Fruit fly (Drosophila melanogaster) whole organism, prepupa: Measurements from ENCODE around the gene CG5846.

Source experiments
- CG10631 ChIP-seq: fragments of 200-800 bp; sonication (Bioruptor generic); optimal IDR thresholded peaks from 2 replicates; lab custom pipeline; 2016; ENCODE audit warnings: missing biosample characterization, missing genetic modification characterization
- CG10669 ChIP-seq: fragments of 200-800 bp; sonication (Bioruptor generic); optimal IDR thresholded peaks from 3 replicates; lab custom pipeline; 2018; ENCODE audit warnings: missing biosample characterization, mild to moderate bottlenecking, missing genetic modification characterization, moderate library complexity
- CG11294 ChIP-seq: fragments of 200-800 bp; sonication (Bioruptor generic); IDR thresholded peaks from 2 replicates; pipeline ENCODE4 v1.3.6; 2022; ENCODE audit warnings: missing biosample characterization, missing genetic modification characterization
- CG11762 ChIP-seq: fragments of 200-800 bp; sonication (Bioruptor generic); optimal IDR thresholded peaks from 3 replicates; lab custom pipeline; 2016; ENCODE audit warnings: missing biosample characterization, missing genetic modification characterization; ENCODE audit not compliant: insufficient read depth
- CG11902 ChIP-seq: fragments of 200-800 bp; sonication (Bioruptor generic); optimal IDR thresholded peaks from 3 replicates; lab custom pipeline; 2016; ENCODE audit warnings: missing biosample characterization, missing genetic modification characterization
- CG15336 ChIP-seq: fragments of 200-800 bp; sonication (Bioruptor generic); IDR thresholded peaks from 2 replicates; pipeline ENCODE4 v1.3.6; 2022; ENCODE audit warnings: missing biosample characterization, missing genetic modification characterization
- CG1621 ChIP-seq: fragments of 200-800 bp; sonication (Bioruptor generic); optimal IDR thresholded peaks from 3 replicates; lab custom pipeline; 2018; ENCODE audit warnings: missing biosample characterization, mild to moderate bottlenecking, missing genetic modification characterization
- CG16779 ChIP-seq: fragments of 200-800 bp; sonication (Bioruptor generic); optimal IDR thresholded peaks from 3 replicates; lab custom pipeline; 2017; ENCODE audit warnings: missing biosample characterization, mild to moderate bottlenecking, missing genetic modification characterization
- CG3032 ChIP-seq: fragments of 200-800 bp; optimal IDR thresholded peaks from 2 replicates; lab custom pipeline; 2019; ENCODE audit warnings: missing biosample characterization, mild to moderate bottlenecking, missing genetic modification characterization, moderate library complexity
- CG31627 ChIP-seq: fragments of 200-800 bp; sonication (Bioruptor generic); optimal IDR thresholded peaks from 3 replicates; lab custom pipeline; 2016; ENCODE audit warnings: missing biosample characterization, missing genetic modification characterization
- CG32006 ChIP-seq: fragments of 200-800 bp; sonication (Bioruptor generic); optimal IDR thresholded peaks from 3 replicates; lab custom pipeline; 2017; ENCODE audit warnings: missing biosample characterization, mild to moderate bottlenecking, missing genetic modification characterization
- CG34406 ChIP-seq: fragments of 200-800 bp; sonication (Bioruptor generic); optimal IDR thresholded peaks from 3 replicates; lab custom pipeline; 2016; ENCODE audit warnings: missing biosample characterization, missing genetic modification characterization
- CG3919 ChIP-seq: fragments of 200-800 bp; sonication (Bioruptor generic); optimal IDR thresholded peaks from 3 replicates; lab custom pipeline; 2016; ENCODE audit warnings: missing biosample characterization, missing genetic modification characterization
- CG4318 ChIP-seq: fragments of 200-800 bp; sonication (Bioruptor generic); optimal IDR thresholded peaks from 3 replicates; lab custom pipeline; 2017; ENCODE audit warnings: missing biosample characterization, mild to moderate bottlenecking, missing genetic modification characterization
- CG6163 ChIP-seq: fragments of 200-800 bp; sonication (Bioruptor generic); IDR thresholded peaks from 3 replicates; pipeline ENCODE4 v1.3.6; 2022; ENCODE audit warnings: missing biosample characterization, missing genetic modification characterization
- CG6808 ChIP-seq: fragments of 200-800 bp; sonication (Bioruptor generic); optimal IDR thresholded peaks from 3 replicates; lab custom pipeline; 2017; ENCODE audit warnings: missing biosample characterization, missing genetic modification characterization, mild to moderate bottlenecking, moderate library complexity, missing genetic modification reagents
- CG8119 ChIP-seq: fragments of 200-800 bp; sonication (Bioruptor generic); IDR thresholded peaks from 3 replicates; pipeline ENCODE4 v1.3.6; 2022; ENCODE audit warnings: missing biosample characterization, missing genetic modification characterization
- CG8319 ChIP-seq: fragments of 200-800 bp; sonication (Bioruptor generic); optimal IDR thresholded peaks from 3 replicates; lab custom pipeline; 2016; ENCODE audit warnings: missing biosample characterization, missing genetic modification characterization
- CG8632 ChIP-seq: fragments of 200-800 bp; sonication (Bioruptor generic); optimal IDR thresholded peaks from 3 replicates; lab custom pipeline; 2016; ENCODE audit warnings: missing biosample characterization, missing genetic modification characterization
- CG9139 ChIP-seq: fragments of 200-800 bp; sonication (Bioruptor generic); optimal IDR thresholded peaks from 3 replicates; lab custom pipeline; 2017; ENCODE audit warnings: missing biosample characterization, mild to moderate bottlenecking, missing genetic modification characterization
- Eip75B ChIP-seq: fragments of 200-800 bp; sonication (Bioruptor generic); optimal IDR thresholded peaks from 3 replicates; lab custom pipeline; 2016; ENCODE audit warnings: missing biosample characterization, missing genetic modification characterization
- Eip78C ChIP-seq: fragments of 200-800 bp; sonication (Bioruptor generic); peaks from one replicate; lab custom pipeline; 2016; ENCODE audit warnings: missing biosample characterization, missing genetic modification characterization
- Eip93F ChIP-seq: fragments of 200-800 bp; sonication (Bioruptor generic); optimal IDR thresholded peaks from 2 replicates; lab custom pipeline; 2016; ENCODE audit warnings: missing biosample characterization, mild to moderate bottlenecking, missing genetic modification characterization
- Ets21C ChIP-seq: fragments of 200-800 bp; sonication (Bioruptor generic); optimal IDR thresholded peaks from 3 replicates; lab custom pipeline; 2016; ENCODE audit warnings: missing biosample characterization, missing genetic modification characterization
- Ets96B ChIP-seq: fragments of 200-800 bp; optimal IDR thresholded peaks from 2 replicates; lab custom pipeline; 2019; ENCODE audit warnings: missing biosample characterization, mild to moderate bottlenecking, missing genetic modification characterization, moderate library complexity
- Gug ChIP-seq: fragments of 200-800 bp; sonication (Bioruptor generic); IDR thresholded peaks from 2 replicates; pipeline ENCODE4 v1.3.6; 2022; ENCODE audit warnings: missing biosample characterization, missing genetic modification characterization
- Hr38 ChIP-seq: sonication (Bioruptor generic); optimal IDR thresholded peaks from 2 replicates; lab custom pipeline; 2016; ENCODE audit warnings: missing biosample characterization, missing genetic modification characterization
- Hr39 ChIP-seq: fragments of 200-800 bp; sonication (Bioruptor generic); optimal IDR thresholded peaks from 2 replicates; lab custom pipeline; 2016; ENCODE audit warnings: missing biosample characterization, missing genetic modification characterization
- Hr4 ChIP-seq: fragments of 200-800 bp; sonication (Bioruptor generic); optimal IDR thresholded peaks from 3 replicates; lab custom pipeline; 2016; ENCODE audit warnings: missing biosample characterization, missing genetic modification characterization
- Lpt ChIP-seq: fragments of 200-800 bp; sonication (Bioruptor generic); optimal IDR thresholded peaks from 3 replicates; lab custom pipeline; 2016; ENCODE audit warnings: missing biosample characterization, missing genetic modification characterization
- Met ChIP-seq: fragments of 200-800 bp; sonication (Bioruptor generic); optimal IDR thresholded peaks from 3 replicates; lab custom pipeline; 2016; ENCODE audit warnings: missing biosample characterization, missing genetic modification characterization
- OdsH ChIP-seq: fragments of 200-800 bp; sonication (Bioruptor generic); optimal IDR thresholded peaks from 3 replicates; lab custom pipeline; 2016; ENCODE audit warnings: missing biosample characterization, missing genetic modification characterization
- Smox ChIP-seq: fragments of 200-800 bp; sonication (Bioruptor generic); optimal IDR thresholded peaks from 3 replicates; lab custom pipeline; 2016; ENCODE audit warnings: missing biosample characterization, missing genetic modification characterization
- Sox14 ChIP-seq: fragments of 200-800 bp; sonication (Bioruptor generic); optimal IDR thresholded peaks from 3 replicates; lab custom pipeline; 2016; ENCODE audit warnings: missing biosample characterization, missing genetic modification characterization
- Sox15 ChIP-seq: fragments of 200-800 bp; sonication (Bioruptor generic); optimal IDR thresholded peaks from 3 replicates; lab custom pipeline; 2016; ENCODE audit warnings: missing biosample characterization, missing genetic modification characterization
- achi ChIP-seq: fragments of 200-800 bp; sonication (Bioruptor generic); optimal IDR thresholded peaks from 3 replicates; lab custom pipeline; 2016; ENCODE audit warnings: missing biosample characterization, missing genetic modification characterization
- acj6 ChIP-seq: fragments of 200-800 bp; sonication (Bioruptor generic); optimal IDR thresholded peaks from 3 replicates; lab custom pipeline; 2016; ENCODE audit warnings: missing biosample characterization, missing genetic modification characterization
- eg ChIP-seq: fragments of 200-800 bp; sonication (Bioruptor generic); IDR thresholded peaks from 3 replicates; pipeline ENCODE4 v1.3.6; 2022; ENCODE audit warnings: missing biosample characterization, missing genetic modification characterization
- esn ChIP-seq: fragments of 200-800 bp; sonication (Bioruptor generic); optimal IDR thresholded peaks from 2 replicates; lab custom pipeline; 2016; ENCODE audit warnings: missing biosample characterization, mild to moderate bottlenecking, missing genetic modification characterization, moderate library complexity
- fd59A ChIP-seq: fragments of 200-800 bp; sonication (Bioruptor generic); optimal IDR thresholded peaks from 2 replicates; lab custom pipeline; 2017; ENCODE audit warnings: missing biosample characterization, mild to moderate bottlenecking, missing genetic modification characterization, missing genetic modification reagents
- fd85E ChIP-seq: fragments of 200-800 bp; sonication (Bioruptor generic); optimal IDR thresholded peaks from 3 replicates; lab custom pipeline; 2016; ENCODE audit warnings: missing biosample characterization, missing genetic modification characterization
- lz ChIP-seq: fragments of 200-800 bp; sonication (Bioruptor generic); optimal IDR thresholded peaks from 3 replicates; lab custom pipeline; 2016; ENCODE audit warnings: missing biosample characterization, missing genetic modification characterization
- pdm3 ChIP-seq: fragments of 200-800 bp; sonication (Bioruptor generic); optimal IDR thresholded peaks from 3 replicates; lab custom pipeline; 2016; ENCODE audit warnings: missing biosample characterization, missing genetic modification characterization
- salr ChIP-seq, 2 experiments: fragments of 200-800 bp; sonication (Bioruptor generic); optimal IDR thresholded peaks; 3 replicates each; lab custom pipeline; 2016 to 2018; ENCODE audit warnings: missing biosample characterization in 2 of 2, missing genetic modification characterization in 2 of 2, mild to moderate bottlenecking in 1 of 2
- spab ChIP-seq: fragments of 200-800 bp; sonication (Bioruptor generic); optimal IDR thresholded peaks from 2 replicates; lab custom pipeline; 2017; ENCODE audit warnings: missing biosample characterization, mild to moderate bottlenecking, missing genetic modification characterization, missing genetic modification reagents
- ss ChIP-seq, 2 experiments: fragments of 200-800 bp; sonication (Bioruptor generic); optimal IDR thresholded peaks; 2 replicates in 1 of 2; 3 replicates in 1 of 2; lab custom pipeline; 2017 to 2018; ENCODE audit warnings: mild to moderate bottlenecking in 2 of 2, missing biosample characterization in 2 of 2, missing genetic modification characterization in 2 of 2, moderate library complexity in 1 of 2
- svp ChIP-seq: fragments of 200-800 bp; sonication (Bioruptor generic); peaks from one replicate; lab custom pipeline; 2016; ENCODE audit warnings: missing biosample characterization, missing genetic modification characterization
- topi ChIP-seq: fragments of 200-800 bp; sonication (Bioruptor generic); optimal IDR thresholded peaks from 3 replicates; lab custom pipeline; 2016; ENCODE audit warnings: missing biosample characterization, missing genetic modification characterization
- vri ChIP-seq: fragments of 200-800 bp; sonication (Bioruptor generic); optimal IDR thresholded peaks from 3 replicates; lab custom pipeline; 2016; ENCODE audit warnings: missing biosample characterization, mild to moderate bottlenecking, missing genetic modification characterization

CG5846 gene

DNA sequence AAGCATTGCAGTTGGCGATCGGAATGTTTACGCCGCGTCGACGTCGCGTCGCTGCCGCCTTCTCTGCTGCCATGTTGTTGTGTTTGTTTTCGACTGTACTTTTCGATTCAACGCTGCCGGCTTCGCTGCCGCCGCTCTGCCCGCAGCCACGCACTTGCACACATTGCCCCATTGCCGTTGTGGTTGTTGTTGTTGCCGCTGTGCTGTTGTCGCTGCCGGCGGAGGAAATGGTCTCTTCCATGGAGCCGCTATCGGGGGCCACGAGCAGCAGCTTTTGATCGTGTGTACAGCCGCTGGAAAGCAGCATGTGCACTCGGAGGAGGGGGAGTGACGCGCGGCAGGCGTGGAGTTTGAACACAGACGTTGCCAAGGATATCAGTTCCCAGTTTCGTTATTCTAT, 47.5 kb upstream of the CG5846 start (continued):
- TF ChIP-seq fd85E (GFP tag; lab: Kevin White, UChicago) = no peak
- no peak for TF ChIP-seq CG11294
- TF ChIP-seq salr (GFP tag; optimal IDR thresholded peaks at IDR 0.05; lab: Kevin White, UChicago) = no peak
- no peak for TF ChIP-seq Sox15 (GFP tag; lab: Kevin White, UChicago)
- peak in 1 of 2 experiments; percentile 28 for TF ChIP-seq ss (GFP tag; optimal IDR thresholded peaks at IDR 0.05; lab: Kevin White, UChicago)
- TF ChIP-seq esn = no peak
- TF ChIP-seq acj6 (GFP tag; lab: Kevin White, UChicago) = no peak
- TF ChIP-seq achi (GFP tag; lab: Kevin White, UChicago) = no peak
- peak; percentile 35 for TF ChIP-seq CG1621
- no peak for TF ChIP-seq CG8632 (GFP tag; lab: Kevin White, UChicago)
- no peak for TF ChIP-seq CG10669
- no peak for TF ChIP-seq CG4318
- TF ChIP-seq CG11762 = no peak
- no peak for TF ChIP-seq Ets96B (tag; lab: Kevin White, UChicago)

- peak in 1 of 2 experiments; percentile 32 for TF ChIP-seq salr (GFP tag; optimal IDR thresholded peaks at IDR 0.05; lab: Kevin White, UChicago)
- TF ChIP-seq CG16779 (tag; lab: Kevin White, UChicago) = no peak
- TF ChIP-seq Lpt (GFP tag; lab: Kevin White, UChicago) = no peak
- TF ChIP-seq Sox14 = peak; percentile 42
- peak; percentile 24 for TF ChIP-seq Ets21C (GFP tag; lab: Kevin White, UChicago)
- TF ChIP-seq esn = peak; percentile 58
- peak; percentile 20 for TF ChIP-seq CG8319 (GFP tag; lab: Kevin White, UChicago)
- TF ChIP-seq Smox (GFP tag; lab: Kevin White, UChicago) = peak; percentile 62
- TF ChIP-seq pdm3 (GFP tag; lab: Kevin White, UChicago) = peak; percentile 50
- TF ChIP-seq Hr39 = no peak
- TF ChIP-seq CG34406 (GFP tag; lab: Kevin White, UChicago) = peak; percentile 23
- no peak for TF ChIP-seq CG32006 (GFP tag; lab: Kevin White, UChicago)
- peak; percentile 17 for TF ChIP-seq Ets96B (tag; lab: Kevin White, UChicago)
- TF ChIP-seq CG6163 (GFP tag; lab: Robert Waterston, UW) = peak; percentile 75
- peak; percentile 33 for TF ChIP-seq fd59A (GFP tag; lab: Kevin White, UChicago)
- peak; percentile 46 for TF ChIP-seq CG9139 (GFP tag; lab: Kevin White, UChicago)
- peak; percentile 49 for TF ChIP-seq CG10631 (GFP tag; lab: Kevin White, UChicago)
- peak; percentile 38; the same call in 1 of the 2 replicates for TF ChIP-seq Gug (GFP tag; lab: Robert Waterston, UW)
- 0 out of 3 replicates have a peak, but pooled peaks have one; percentile 16 for TF ChIP-seq CG8119 (GFP tag; lab: Robert Waterston, UW)
- peak; percentile 57 for TF ChIP-seq Met (GFP tag; lab: Kevin White, UChicago)
- no peak for TF ChIP-seq vri (GFP tag; lab: Kevin White, UChicago)
- peak; percentile 15 for TF ChIP-seq Eip75B (GFP tag; lab: Kevin White, UChicago)
- TF ChIP-seq Eip78C (GFP tag; lab: Kevin White, UChicago) = peak; percentile 73
- TF ChIP-seq Hr4 = peak; percentile 16
- no peak for TF ChIP-seq CG11294
- peak; percentile 14 to 35 for TF ChIP-seq ss (GFP tag; optimal IDR thresholded peaks at IDR 0.05; lab: Kevin White, UChicago)
- peak; percentile 33 for TF ChIP-seq OdsH (GFP tag; lab: Kevin White, UChicago)
- TF ChIP-seq CG11902 (GFP tag; lab: Kevin White, UChicago) = peak; percentile 13
- TF ChIP-seq Sox15 (GFP tag; lab: Kevin White, UChicago) = peak; percentile 2
- no peak for TF ChIP-seq acj6 (GFP tag; lab: Kevin White, UChicago)
- TF ChIP-seq CG3919 (GFP tag; lab: Kevin White, UChicago) = peak; percentile 59
- TF ChIP-seq CG4318 = no peak
- TF ChIP-seq CG3032 = peak; percentile 49
- TF ChIP-seq Eip93F (GFP tag; lab: Kevin White, UChicago) = peak; percentile 16
- peak; percentile 38; the same call in 1 of the 2 replicates for TF ChIP-seq CG15336 (GFP tag; lab: Robert Waterston, UW)
- TF ChIP-seq CG8632 (GFP tag; lab: Kevin White, UChicago) = peak; percentile 8
- TF ChIP-seq topi (GFP tag; lab: Kevin White, UChicago) = peak; percentile 59
- TF ChIP-seq svp (GFP tag; lab: Kevin White, UChicago) = no peak
- TF ChIP-seq lz (GFP tag; lab: Kevin White, UChicago) = peak; percentile 58
- peak; percentile 64 for TF ChIP-seq CG31627 (GFP tag; lab: Kevin White, UChicago)
- TF ChIP-seq CG6808 (GFP tag; lab: Kevin White, UChicago) = peak; percentile 37
- peak; percentile 6 for TF ChIP-seq CG10669
- no peak for TF ChIP-seq spab (GFP tag; lab: Kevin White, UChicago)
- TF ChIP-seq CG11762 = no peak
- TF ChIP-seq eg (GFP tag; lab: Robert Waterston, UW) = peak; percentile 63
- no peak for TF ChIP-seq Hr38 (GFP tag; lab: Kevin White, UChicago)
Observed at dm6 chr2L:10003593-10003992, 46.6 kb upstream of the CG5846 start, which contains the start of gene Ndf. Gene Ndf, plus strand, starts transcription at chr2L:10003832.
